Fruit fly (Drosophila melanogaster) whole organism, embryonic: Measurements from ENCODE around the gene Apt1.

Experiments used
- B-H1 ChIP-seq: fragments of 200-800 bp; sonication (Bioruptor generic); IDR thresholded peaks from 3 replicates; pipeline ENCODE4 v1.3.6; 2022; ENCODE audit warnings: missing biosample characterization, missing genetic modification characterization
- CG10565 ChIP-seq: fragments of 200-800 bp; sonication (Bioruptor generic); optimal IDR thresholded peaks from 3 replicates; lab custom pipeline; 2016; ENCODE audit warnings: missing biosample characterization, mild to moderate bottlenecking, missing genetic modification characterization
- CG11085 ChIP-seq: fragments of 200-800 bp; sonication (Bioruptor generic); IDR thresholded peaks from 2 replicates; pipeline ENCODE4 v1.3.6; 2022; ENCODE audit warnings: missing biosample characterization, missing genetic modification characterization
- CG11560 ChIP-seq: fragments of 200-800 bp; sonication (Bioruptor generic); IDR thresholded peaks from 3 replicates; pipeline ENCODE4 v1.3.6; 2022; ENCODE audit warnings: missing biosample characterization, missing genetic modification characterization
- CG12071 ChIP-seq: fragments of 200-800 bp; sonication (Bioruptor generic); optimal IDR thresholded peaks from 3 replicates; lab custom pipeline; 2018; ENCODE audit warnings: missing biosample characterization, mild to moderate bottlenecking, missing genetic modification characterization
- CG12299 ChIP-seq: fragments of 200-800 bp; sonication (Bioruptor generic); optimal IDR thresholded peaks from 2 replicates; lab custom pipeline; 2018; ENCODE audit warnings: missing biosample characterization, mild to moderate bottlenecking, missing genetic modification characterization
- CG12391 ChIP-seq: fragments of 200-800 bp; sonication (Bioruptor generic); optimal IDR thresholded peaks from 3 replicates; lab custom pipeline; 2018; ENCODE audit warnings: missing biosample characterization, mild to moderate bottlenecking, missing genetic modification characterization, moderate library complexity
- CG1529 ChIP-seq: fragments of 200-800 bp; sonication (Bioruptor generic); optimal IDR thresholded peaks from 3 replicates; lab custom pipeline; 2018; ENCODE audit warnings: missing biosample characterization, missing genetic modification characterization
- CG15601 ChIP-seq: fragments of 200-800 bp; sonication (Bioruptor generic); optimal IDR thresholded peaks from 3 replicates; lab custom pipeline; 2019; ENCODE audit warnings: missing biosample characterization, mild to moderate bottlenecking, missing genetic modification characterization, moderate library complexity
- CG16863 ChIP-seq: fragments of 200-800 bp; sonication (Bioruptor generic); optimal IDR thresholded peaks from 3 replicates; lab custom pipeline; 2016; ENCODE audit warnings: missing biosample characterization, missing genetic modification characterization
- CG17361 ChIP-seq: fragments of 200-800 bp; sonication (Bioruptor generic); IDR thresholded peaks from 3 replicates; pipeline ENCODE4 v1.3.6; 2022; ENCODE audit warnings: missing biosample characterization, missing genetic modification characterization
- CG17385 ChIP-seq: fragments of 200-800 bp; sonication (Bioruptor generic); optimal IDR thresholded peaks from 3 replicates; lab custom pipeline; 2018; ENCODE audit warnings: missing biosample characterization, mild to moderate bottlenecking, missing genetic modification characterization
- CG4282 ChIP-seq: fragments of 200-800 bp; sonication (Bioruptor generic); optimal IDR thresholded peaks from 2 replicates; lab custom pipeline; 2016; ENCODE audit warnings: missing biosample characterization, missing genetic modification characterization
- CG4820 ChIP-seq: fragments of 200-800 bp; sonication (Bioruptor generic); optimal IDR thresholded peaks from 3 replicates; lab custom pipeline; 2016; ENCODE audit warnings: missing biosample characterization, missing genetic modification characterization
- CG7745 ChIP-seq: fragments of 200-800 bp; sonication (Bioruptor generic); optimal IDR thresholded peaks from 2 replicates; lab custom pipeline; 2018; ENCODE audit warnings: missing biosample characterization, mild to moderate bottlenecking, missing genetic modification characterization, moderate library complexity
- CG7928 ChIP-seq: fragments of 200-800 bp; sonication (Bioruptor generic); optimal IDR thresholded peaks from 2 replicates; lab custom pipeline; 2017; ENCODE audit warnings: missing biosample characterization, mild to moderate bottlenecking, missing genetic modification characterization
- CG8089 ChIP-seq: fragments of 200-800 bp; sonication (Bioruptor generic); optimal IDR thresholded peaks from 3 replicates; lab custom pipeline; 2016; ENCODE audit warnings: missing biosample characterization, missing genetic modification characterization
- CG9727 ChIP-seq: fragments of 200-800 bp; sonication (Bioruptor generic); optimal IDR thresholded peaks from 3 replicates; lab custom pipeline; 2017; ENCODE audit warnings: missing biosample characterization, mild to moderate bottlenecking, missing genetic modification characterization
- CG9932 ChIP-seq: fragments of 200-800 bp; sonication (Bioruptor generic); IDR thresholded peaks from 2 replicates; pipeline ENCODE4 v1.3.6; 2022; ENCODE audit warnings: missing biosample characterization, missing genetic modification characterization
- CHES-1-like ChIP-seq: fragments of 200-800 bp; sonication (Bioruptor generic); optimal IDR thresholded peaks from 2 replicates; lab custom pipeline; 2016; ENCODE audit warnings: missing biosample characterization, missing genetic modification characterization
- Dad ChIP-seq: fragments of 200-800 bp; sonication (Bioruptor generic); optimal IDR thresholded peaks from 3 replicates; lab custom pipeline; 2016; ENCODE audit warnings: missing biosample characterization, missing genetic modification characterization
- Hand ChIP-seq: fragments of 200-800 bp; sonication (Bioruptor generic); optimal IDR thresholded peaks from 2 replicates; lab custom pipeline; 2017; ENCODE audit warnings: mild to moderate bottlenecking, missing biosample characterization, missing genetic modification reagents, missing genetic modification characterization
- Hr51 ChIP-seq, 2 experiments: fragments of 200-800 bp; sonication (Bioruptor generic); optimal IDR thresholded peaks; 2 replicates in 1 of 2; 3 replicates in 1 of 2; lab custom pipeline; 2016 to 2018; ENCODE audit warnings: missing biosample characterization in 2 of 2, missing genetic modification characterization in 2 of 2, mild to moderate bottlenecking in 1 of 2, moderate library complexity in 1 of 2
- Lhr ChIP-seq: fragments of 200-800 bp; sonication (Bioruptor generic); optimal IDR thresholded peaks from 3 replicates; lab custom pipeline; 2017; ENCODE audit warnings: mild to moderate bottlenecking, missing biosample characterization, missing genetic modification reagents, missing genetic modification characterization
- NC2α ChIP-seq: fragments of 200-800 bp; sonication (Bioruptor generic); optimal IDR thresholded peaks from 2 replicates; lab custom pipeline; 2016; ENCODE audit warnings: missing biosample characterization, missing genetic modification characterization
- PHDP ChIP-seq: fragments of 200-800 bp; sonication (Bioruptor generic); optimal IDR thresholded peaks from 3 replicates; lab custom pipeline; 2018; ENCODE audit warnings: missing biosample characterization, mild to moderate bottlenecking, missing genetic modification characterization, moderate library complexity
- Six4 ChIP-seq: fragments of 200-800 bp; sonication (Bioruptor generic); optimal IDR thresholded peaks from 2 replicates; lab custom pipeline; 2016; ENCODE audit warnings: missing biosample characterization, missing genetic modification characterization
- Trl ChIP-seq, 3 experiments: fragments of >200 bp in 2 of 3; fragments of 200-800 bp in 1 of 3; sonication (Bioruptor generic) in 1 of 3; optimal IDR thresholded peaks; 2 replicates in 1 of 3; 3 replicates in 2 of 3; lab custom pipeline; 2016 to 2017; ENCODE audit warnings: missing biosample characterization in 1 of 3, missing genetic modification characterization in 1 of 3
- az2 ChIP-seq: fragments of 200-800 bp; sonication (Bioruptor generic); optimal IDR thresholded peaks from 3 replicates; lab custom pipeline; 2016; ENCODE audit warnings: missing biosample characterization, missing genetic modification characterization
- bowl ChIP-seq: fragments of 200-800 bp; sonication (Bioruptor generic); IDR thresholded peaks from 2 replicates; pipeline ENCODE4 v1.3.6; 2022; ENCODE audit warnings: missing biosample characterization, missing genetic modification characterization
- dimm ChIP-seq: fragments of 200-800 bp; sonication (Bioruptor generic); IDR thresholded peaks from 2 replicates; pipeline ENCODE4 v1.3.6; 2022; ENCODE audit warnings: missing biosample characterization, missing genetic modification characterization
- dmrt99B ChIP-seq: fragments of 200-800 bp; sonication (Bioruptor generic); optimal IDR thresholded peaks from 2 replicates; lab custom pipeline; 2018; ENCODE audit warnings: missing biosample characterization, mild to moderate bottlenecking, missing genetic modification characterization, moderate library complexity
- esg ChIP-seq: fragments of 200-800 bp; sonication (Bioruptor generic); conservative IDR thresholded peaks from 2 replicates; pipeline ENCODE4 v1.3.6; 2022; ENCODE audit warnings: missing biosample characterization, missing genetic modification characterization
- eyg ChIP-seq: fragments of 200-800 bp; sonication (Bioruptor generic); optimal IDR thresholded peaks from 3 replicates; lab custom pipeline; 2016; ENCODE audit warnings: missing biosample characterization, missing genetic modification characterization
- grau ChIP-seq: fragments of 200-800 bp; optimal IDR thresholded peaks from 3 replicates; lab custom pipeline; 2019; ENCODE audit warnings: missing biosample characterization, mild to moderate bottlenecking, missing genetic modification characterization, moderate library complexity
- gsb ChIP-seq: fragments of 200-800 bp; sonication (Bioruptor generic); IDR thresholded peaks from 2 replicates; pipeline ENCODE4 v1.3.6; 2022; ENCODE audit warnings: missing biosample characterization, missing genetic modification characterization
- gsb-n ChIP-seq: fragments of 200-800 bp; sonication (Bioruptor generic); optimal IDR thresholded peaks from 3 replicates; lab custom pipeline; 2018; ENCODE audit warnings: missing biosample characterization, mild to moderate bottlenecking, missing genetic modification characterization
- lilli ChIP-seq: fragments of 200-800 bp; sonication (Bioruptor generic); optimal IDR thresholded peaks from 3 replicates; lab custom pipeline; 2016; ENCODE audit warnings: missing biosample characterization, missing genetic modification characterization
- mam ChIP-seq: fragments of 200-800 bp; sonication (Bioruptor generic); optimal IDR thresholded peaks from 3 replicates; lab custom pipeline; 2016; ENCODE audit warnings: missing biosample characterization, missing genetic modification characterization
- oc ChIP-seq: fragments of 200-800 bp; sonication (Bioruptor generic); optimal IDR thresholded peaks from 2 replicates; lab custom pipeline; 2018; ENCODE audit warnings: missing biosample characterization, mild to moderate bottlenecking, missing genetic modification characterization, moderate library complexity
- peb ChIP-seq: fragments of 200-800 bp; sonication (Bioruptor generic); IDR thresholded peaks from 2 replicates; pipeline ENCODE4 v1.3.6; 2022; ENCODE audit warnings: missing biosample characterization, missing genetic modification characterization
- pnt ChIP-seq: fragments of 200-800 bp; sonication (Bioruptor generic); optimal IDR thresholded peaks from 3 replicates; lab custom pipeline; 2016; ENCODE audit warnings: missing biosample characterization, missing genetic modification characterization
- ro ChIP-seq: fragments of 200-800 bp; sonication (Bioruptor generic); IDR thresholded peaks from 2 replicates; pipeline ENCODE4 v1.3.6; 2022; ENCODE audit warnings: missing biosample characterization, missing genetic modification characterization
- tin ChIP-seq: fragments of 200-800 bp; sonication (Bioruptor generic); optimal IDR thresholded peaks from 3 replicates; lab custom pipeline; 2016; ENCODE audit warnings: missing biosample characterization, missing genetic modification characterization
- tio ChIP-seq: fragments of 200-800 bp; sonication (Bioruptor generic); optimal IDR thresholded peaks from 2 replicates; lab custom pipeline; 2017; ENCODE audit warnings: missing biosample characterization, missing genetic modification characterization, inconsistent platforms
- toy ChIP-seq: fragments of 200-800 bp; sonication (Bioruptor generic); IDR thresholded peaks from 2 replicates; pipeline ENCODE4 v1.3.6; 2022; ENCODE audit warnings: missing biosample characterization, missing genetic modification characterization
- twi ChIP-seq: fragments of 200-800 bp; optimal IDR thresholded peaks from 2 replicates; lab custom pipeline; 2019; ENCODE audit warnings: missing biosample characterization, mild to moderate bottlenecking, missing genetic modification characterization, moderate library complexity
- zfh1 ChIP-seq: fragments of 200-800 bp; sonication (Bioruptor generic); IDR thresholded peaks from 3 replicates; pipeline ENCODE4 v1.3.6; 2022; ENCODE audit warnings: missing biosample characterization, missing genetic modification characterization

Gene Apt1

dm6 chr3L:11636829-11637228 lies 9.0 kb downstream of the Apt1 start (continued):
- TF ChIP-seq CG12071, result peak; percentile 17

dm6 chr3L:11645933-11646332 lies 18.1 kb downstream of the Apt1 start, which contains the start of gene CG6071:
Gene CG6071 (minus strand): TSS chr3L:11646033.
- TF ChIP-seq oc (tag; lab: Kevin White, UChicago), result no peak
- no peak for TF ChIP-seq dmrt99B (tag; lab: Kevin White, UChicago)
- TF ChIP-seq Trl (optimal IDR thresholded peaks at IDR 0.05; lab: Kevin White, UChicago), result no peak
- TF ChIP-seq Trl (GFP tag; optimal IDR thresholded peaks at IDR 0.05; lab: Kevin White, UChicago), result no peak
- no peak for TF ChIP-seq mam (GFP tag; lab: Kevin White, UChicago)

dm6 chr3L:11648410-11648809 lies 20.6 kb downstream of the Apt1 start, which contains the start of the genes RIOK1 and Polr3H:
Gene RIOK1 (minus strand): TSS chr3L:11648474.
Gene Polr3H (plus strand): TSS chr3L:11648756.
- no peak for TF ChIP-seq tio (GFP tag; lab: Kevin White, UChicago)
- peak; percentile 40 for TF ChIP-seq CG8089 (GFP tag; lab: Kevin White, UChicago)
- no peak for TF ChIP-seq bowl (GFP tag; lab: Robert Waterston, UW)
- peak; percentile 18 for TF ChIP-seq eyg (GFP tag; lab: Kevin White, UChicago)
- TF ChIP-seq CG1529 (GFP tag; lab: Kevin White, UChicago), result no peak
- peak; percentile 36 for TF ChIP-seq Six4 (GFP tag; lab: Kevin White, UChicago)
- TF ChIP-seq tin, result peak; percentile 72
- TF ChIP-seq CHES-1-like, result peak; percentile 68
- no peak for TF ChIP-seq Hand (GFP tag; lab: Kevin White, UChicago)
- TF ChIP-seq CG17361 (GFP tag; lab: Robert Waterston, UW), result no peak; the same call in 2 of the 3 replicates
- no peak for TF ChIP-seq CG11560 (tag; lab: Robert Waterston, UW)
- TF ChIP-seq CG7745 (tag; lab: Kevin White, UChicago), result no peak
- peak; percentile 33 for TF ChIP-seq CG9727 (GFP tag; lab: Kevin White, UChicago)
- no peak for TF ChIP-seq NC2α
- peak; percentile 61 for TF ChIP-seq CG16863 (GFP tag; lab: Kevin White, UChicago)
- no peak for TF ChIP-seq ro
- TF ChIP-seq CG4820 (GFP tag; lab: Kevin White, UChicago), result peak; percentile 71
- no peak for TF ChIP-seq CG7928 (GFP tag; lab: Kevin White, UChicago)
- peak; percentile 85 for TF ChIP-seq lilli
- no peak for TF ChIP-seq toy
- TF ChIP-seq CG10565 (GFP tag; lab: Kevin White, UChicago), result peak; percentile 6
- peak; percentile 32 for TF ChIP-seq pnt (GFP tag; lab: Kevin White, UChicago)
- TF ChIP-seq esg, result peak; percentile 49; the same call in 1 of the 2 replicates
- no peak for TF ChIP-seq CG15601
- TF ChIP-seq CG9932 (GFP tag; lab: Robert Waterston, UW), result peak; percentile 79
- TF ChIP-seq B-H1 (GFP tag; lab: Robert Waterston, UW), result no peak; the same call in 2 of the 3 replicates
- TF ChIP-seq az2, result peak; percentile 79
- TF ChIP-seq CG12391, result peak; percentile 79
- TF ChIP-seq Lhr (GFP tag; lab: Kevin White, UChicago), result peak; percentile 63
- peak in 1 of 2 experiments; percentile 63 for TF ChIP-seq Hr51 (GFP tag; optimal IDR thresholded peaks at IDR 0.05; lab: Kevin White, UChicago)
- peak; percentile 14 for TF ChIP-seq CG4282 (GFP tag; lab: Kevin White, UChicago)
- TF ChIP-seq peb (GFP tag; lab: Robert Waterston, UW), result 0 out of 2 replicates have a peak, but pooled peaks have one; percentile 28
- TF ChIP-seq Dad (GFP tag; lab: Kevin White, UChicago), result peak; percentile 52
- no peak for TF ChIP-seq CG12299 (tag; lab: Kevin White, UChicago)
- no peak for TF ChIP-seq grau
- peak; percentile 42 for TF ChIP-seq CG17385 (GFP tag; lab: Kevin White, UChicago)
- no peak for TF ChIP-seq CG11085
- no peak for TF ChIP-seq gsb (GFP tag; lab: Robert Waterston, UW)
- TF ChIP-seq dimm (GFP tag; lab: Robert Waterston, UW), result no peak
- no peak for TF ChIP-seq twi (tag; lab: Kevin White, UChicago)
- no peak for TF ChIP-seq gsb-n
- TF ChIP-seq zfh1 (GFP tag; lab: Robert Waterston, UW), result peak; percentile 48; the same call in 2 of the 3 replicates
- TF ChIP-seq PHDP (tag; lab: Kevin White, UChicago), result no peak
